Fruit fly (Drosophila melanogaster): ENCODE results near the gene CG33322.

DNA sequence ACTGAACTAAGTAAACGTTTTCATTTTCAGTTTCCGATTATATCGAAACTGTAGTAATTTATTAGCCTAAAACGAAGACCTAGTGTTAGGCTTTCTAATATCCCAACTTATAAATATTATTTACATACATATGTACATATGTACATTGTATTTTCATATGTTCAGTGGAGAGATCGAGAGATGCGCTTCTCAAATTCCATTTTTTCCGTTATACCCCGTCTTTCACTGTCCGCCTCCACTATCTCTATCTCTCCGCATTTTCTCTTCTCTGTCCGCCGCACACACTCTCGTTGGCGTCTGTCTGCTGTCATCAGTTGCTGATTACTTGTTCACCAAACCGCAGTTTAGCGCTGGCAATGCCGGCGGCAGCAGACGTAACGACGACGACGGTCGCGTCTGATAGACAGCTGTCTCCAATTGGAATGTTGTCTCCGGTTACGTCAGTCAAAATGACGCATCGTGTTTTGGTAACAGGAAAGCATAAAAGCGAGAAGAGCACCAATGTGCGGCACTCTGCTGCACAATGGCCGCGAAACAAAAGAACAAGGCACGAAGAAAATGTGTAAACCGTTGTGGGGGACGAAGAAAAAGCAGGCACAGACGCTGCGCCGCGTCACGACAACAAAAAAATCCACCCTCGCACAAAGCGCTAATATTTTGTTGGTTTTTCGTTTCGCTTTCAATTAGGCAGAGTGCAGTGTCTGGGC, 6.6 kb upstream of the CG33322 start, which contains the start of gene CG9331:
- TF ChIP-seq CG11723 (GFP tag; optimal IDR thresholded peaks at IDR 0.05) (no peak), sqz (GFP tag; optimal IDR thresholded peaks at IDR 0.05) (no peak), zf30C (GFP tag; optimal IDR thresholded peaks at IDR 0.05) (peak; percentile 3), CG3838 (GFP tag; optimal IDR thresholded peaks at IDR 0.05) (no peak), Opbp (GFP tag; IDR thresholded peaks at IDR 0.05; ENCODE audit: partially characterized antibody) (peak; percentile 65; the same call in 2 of the 3 replicates), CG7745 (tag; optimal IDR thresholded peaks at IDR 0.05) (no peak), sisA (GFP tag; IDR thresholded peaks at IDR 0.05) (no peak), CG6272 (GFP tag; IDR thresholded peaks at IDR 0.05) (no peak), CG10979 (tag; optimal IDR thresholded peaks at IDR 0.05) (no peak), CG7786 (GFP tag; optimal IDR thresholded peaks at IDR 0.05) (no peak), fd96Cb (tag; optimal IDR thresholded peaks at IDR 0.05) (no peak)

Measured in whole organism, embryonic.